Fruit fly (Drosophila melanogaster) Kc167 (cell line): ENCODE data around the gene CG33494.

Source experiments
- Sin3A ChIP-seq: fragments of >200 bp; optimal IDR thresholded peaks from 2 replicates; lab custom pipeline; 2018; ENCODE audit warnings: missing external identifiers
- h ChIP-seq: fragments of >200 bp; optimal IDR thresholded peaks from 3 replicates; lab custom pipeline; 2018; ENCODE audit warnings: missing external identifiers
- psq ChIP-seq: fragments of >200 bp; optimal IDR thresholded peaks from 2 replicates; lab custom pipeline; 2017; ENCODE audit warnings: missing external identifiers

- TF ChIP-seq psq (lab: Kevin White, UChicago) (no peak), Sin3A (lab: Kevin White, UChicago) (no peak), h (lab: Kevin White, UChicago) (no peak)
These were observed 35.7 kb downstream of the CG33494 start for dm6 chr3R:25459200-25459809.
